Worm (Caenorhabditis elegans): ENCODE measurements around the gene C08B11.9.

Gene C08B11.9

DNA sequence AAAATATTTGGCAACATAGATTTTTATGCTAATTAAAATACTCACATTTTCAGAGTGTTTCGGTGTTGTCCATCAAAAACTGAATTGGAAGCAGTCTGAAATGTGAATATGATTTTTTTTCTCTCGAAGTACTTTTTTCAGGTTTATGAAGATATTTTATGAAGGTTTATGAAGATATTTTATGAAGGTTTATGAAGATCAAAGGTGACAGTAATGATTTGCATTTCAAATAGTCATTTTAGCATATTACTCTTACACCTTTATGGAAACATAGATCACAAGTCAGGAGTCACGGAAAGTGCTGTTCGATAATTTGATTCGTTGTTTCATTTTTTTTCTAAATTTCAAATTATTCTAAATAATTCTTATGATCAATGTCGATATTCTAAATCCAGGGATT lies 33.8 kb downstream of the C08B11.9 start, which contains the start of gene pgp-11:
Gene pgp-11 (minus strand): TSS at position 101 of the 400 bp plus-strand sequence.
- TF ChIP-seq che-1 (tag; optimal IDR thresholded peaks at IDR 0.05) (no peak), pha-2 (tag; optimal IDR thresholded peaks at IDR 0.05) (no peak), ttx-3 (tag; optimal IDR thresholded peaks at IDR 0.05) (no peak), pax-1 (tag; optimal IDR thresholded peaks at IDR 0.05) (no peak), ceh-2 (tag; optimal IDR thresholded peaks at IDR 0.05) (no peak), K09A11.1 (tag; optimal IDR thresholded peaks at IDR 0.05; ENCODE audit: insufficient read depth) (no peak), ceh-9 (tag; optimal IDR thresholded peaks at IDR 0.05) (no peak), eyg-1 (tag; optimal IDR thresholded peaks at IDR 0.05) (no peak), dmd-4 (tag; optimal IDR thresholded peaks at IDR 0.05; ENCODE audit: borderline replicate concordance) (no peak)

DNA sequence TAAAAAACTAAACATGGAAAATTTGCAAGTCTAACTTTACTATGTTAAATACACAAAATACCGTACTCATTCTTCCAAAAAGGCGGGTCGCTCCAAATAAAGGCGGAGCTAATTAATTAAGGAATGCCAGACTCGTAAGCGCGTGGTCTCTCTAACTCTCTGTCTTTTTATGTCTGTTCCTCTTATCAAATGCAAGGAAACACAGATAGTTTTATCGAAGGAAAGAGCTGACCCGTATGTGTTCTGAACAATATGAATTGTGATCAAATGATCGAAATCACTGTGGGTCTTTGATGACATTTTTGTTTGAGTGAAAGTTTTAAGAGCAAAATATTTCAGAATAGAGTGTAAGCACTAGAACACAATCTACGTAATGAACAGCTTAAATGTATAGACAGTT lies 36.5 kb downstream of the C08B11.9 start:
- TF ChIP-seq rnt-1 (tag; optimal IDR thresholded peaks at IDR 0.05) (no peak), unc-55 (GFP tag; optimal IDR thresholded peaks at IDR 0.05) (no peak), T23F11.4 (GFP tag; optimal IDR thresholded peaks at IDR 0.05) (no peak), syd-9 (tag; optimal IDR thresholded peaks at IDR 0.05) (no peak), pha-4 (tag; optimal IDR thresholded peaks at IDR 0.05) (no peak)

DNA sequence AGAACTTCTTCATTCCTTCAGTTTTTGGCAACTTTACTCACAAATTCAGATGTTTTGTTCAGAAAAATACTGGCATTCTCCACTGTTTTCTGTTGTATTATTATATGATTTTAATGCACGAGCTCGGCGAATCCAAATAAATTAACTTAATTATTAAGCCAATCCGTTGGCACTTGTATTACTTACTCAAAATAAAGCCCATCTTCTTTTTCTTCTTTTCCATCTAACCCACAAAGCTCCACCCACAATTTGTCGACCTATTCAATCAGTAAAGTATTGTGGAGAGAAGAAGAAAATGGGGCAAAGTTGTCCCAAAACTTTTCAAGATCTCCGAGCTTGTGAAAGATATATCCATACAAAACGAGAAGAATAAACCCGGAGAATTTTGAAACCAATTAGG lies 46.7 kb downstream of the C08B11.9 start:
- TF ChIP-seq ceh-14 (tag; optimal IDR thresholded peaks at IDR 0.05): no peak
- TF ChIP-seq unc-42 (tag; optimal IDR thresholded peaks at IDR 0.05): peak; percentile 71

DNA sequence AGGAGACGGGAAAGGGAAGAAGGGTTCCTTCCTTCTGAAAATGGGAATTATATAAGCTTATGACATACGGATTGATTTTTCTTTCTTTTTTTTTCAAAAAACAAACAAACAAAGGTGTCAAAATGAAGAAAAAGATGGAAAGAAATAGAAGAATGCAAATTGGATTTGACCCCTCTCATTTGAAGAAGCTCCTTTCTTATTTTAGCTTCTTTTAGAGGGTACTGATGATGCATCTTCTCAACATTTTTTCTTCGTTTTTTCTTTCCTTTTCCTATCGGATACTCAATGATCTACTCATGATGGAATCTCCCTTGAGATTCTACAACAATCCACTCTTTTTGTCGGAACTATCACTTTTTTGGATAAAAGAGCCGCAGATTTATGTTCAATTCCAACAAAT lies 47.8 kb downstream of the C08B11.9 start:
- no peak for TF ChIP-seq unc-3 (GFP tag; conservative IDR thresholded peaks at IDR 0.05)
- TF ChIP-seq unc-3 (tag; optimal IDR thresholded peaks at IDR 0.05): no peak
- no peak for TF ChIP-seq ceh-45 (GFP tag; IDR thresholded peaks at IDR 0.05)
- no peak for TF ChIP-seq npax-4 (tag; optimal IDR thresholded peaks at IDR 0.05)
- no peak for TF ChIP-seq C38D4.7 (GFP tag; optimal IDR thresholded peaks at IDR 0.05)
- TF ChIP-seq ttx-3 (tag; optimal IDR thresholded peaks at IDR 0.05): no peak
- TF ChIP-seq syd-9 (tag; optimal IDR thresholded peaks at IDR 0.05): no peak
- peak; percentile 69 for TF ChIP-seq unc-42 (tag; optimal IDR thresholded peaks at IDR 0.05)
